Worm (Caenorhabditis elegans) whole organism, mixed stage, embryonic: Measurements from ENCODE around the gene nhx-2.

Source experiments
- M03D4.4 ChIP-seq: sonication (generic microtip); optimal IDR thresholded peaks from 2 replicates; lab custom pipeline; 2017; ENCODE audit warnings: mild to moderate bottlenecking, missing genetic modification characterization, missing compliant biosample characterization
- blmp-1 ChIP-seq: fragments of 150-350 bp; optimal IDR thresholded peaks from 2 replicates; lab custom pipeline; 2014; ENCODE audit warnings: missing biosample characterization, missing genetic modification characterization
- elt-3 ChIP-seq: fragments of 150-350 bp; optimal IDR thresholded peaks from 2 replicates; lab custom pipeline; 2014; ENCODE audit warnings: missing biosample characterization, missing genetic modification characterization
- lsy-2 ChIP-seq: fragments of 150-350 bp; optimal IDR thresholded peaks from 2 replicates; lab custom pipeline; 2014; ENCODE audit warnings: missing biosample characterization, missing genetic modification characterization
- nhr-76 ChIP-seq: sonication (generic microtip); optimal IDR thresholded peaks from 2 replicates; lab custom pipeline; 2017; ENCODE audit warnings: missing biosample characterization, missing genetic modification characterization
- snpc-4 ChIP-seq: fragments of 150-350 bp; optimal IDR thresholded peaks from 2 replicates; lab custom pipeline; 2014; ENCODE audit warnings: missing biosample characterization, missing genetic modification characterization
- ztf-11 ChIP-seq: fragments of 150-350 bp; optimal IDR thresholded peaks from 2 replicates; lab custom pipeline; 2014; ENCODE audit warnings: missing biosample characterization, missing genetic modification characterization

- TF ChIP-seq nhr-76 (tag; lab: Kevin White, UChicago) (no peak), snpc-4 (no peak), M03D4.4 (tag; lab: Kevin White, UChicago) (no peak), lsy-2 (tag; lab: Kevin White, UChicago) (no peak), ztf-11 (no peak), elt-3 (tag; lab: Kevin White, UChicago) (no peak), blmp-1 (tag; lab: Kevin White, UChicago) (no peak)
These were observed 4.6 kb upstream of the nhx-2 start, which contains the start of gene B0495.5 for ce11 chrII:7698406-7698805.
